Worm (Caenorhabditis elegans) whole organism, L1 larva: ENCODE measurements around the gene lnkn-1.

Experiments
- aha-1 ChIP-seq: fragments of 150-350 bp; optimal IDR thresholded peaks from 2 replicates; lab custom pipeline; 2014; ENCODE audit warnings: missing biosample characterization, missing genetic modification characterization
- ama-1 ChIP-seq: fragments of 150-350 bp; optimal IDR thresholded peaks from 2 replicates; lab custom pipeline; 2014
- egl-27 ChIP-seq, 2 experiments: fragments of 150-350 bp in 1 of 2; sonication (generic microtip); optimal IDR thresholded peaks; 3 replicates each; lab custom pipeline; 2017 to 2018; ENCODE audit warnings: missing biosample characterization in 2 of 2, missing genetic modification characterization in 2 of 2, missing genetic modification reagents in 2 of 2
- fos-1 ChIP-seq: fragments of 150-350 bp; optimal IDR thresholded peaks from 2 replicates; lab custom pipeline; 2014; ENCODE audit warnings: missing biosample characterization, missing genetic modification characterization
- hlh-17 ChIP-seq: fragments of 200-800 bp; sonication (Bioruptor generic); optimal IDR thresholded peaks from 2 replicates; lab custom pipeline; 2018; ENCODE audit warnings: missing genetic modification characterization, mild to moderate bottlenecking, missing compliant biosample characterization, moderate library complexity, borderline replicate concordance
- nhr-12 ChIP-seq: sonication (generic microtip); optimal IDR thresholded peaks from 2 replicates; lab custom pipeline; 2017; ENCODE audit warnings: missing biosample characterization, missing genetic modification characterization
- nhr-77 ChIP-seq: fragments of 150-350 bp; optimal IDR thresholded peaks from 2 replicates; lab custom pipeline; 2014; ENCODE audit warnings: missing biosample characterization, missing genetic modification characterization
- pqm-1 ChIP-seq: sonication (generic microtip); optimal IDR thresholded peaks from 3 replicates; lab custom pipeline; 2017; ENCODE audit warnings: missing biosample characterization, missing genetic modification characterization
- swsn-7 ChIP-seq: sonication (generic microtip); optimal IDR thresholded peaks from 2 replicates; lab custom pipeline; 2016; ENCODE audit warnings: missing genetic modification characterization, missing compliant biosample characterization
- unc-130 ChIP-seq: fragments of 150-350 bp; optimal IDR thresholded peaks from 2 replicates; lab custom pipeline; 2017; ENCODE audit warnings: missing biosample characterization, missing genetic modification characterization, inconsistent platforms

ce11 chrIII:8850482-8851047 is 39.5 kb upstream of the lnkn-1 start, which contains the start of gene F44E2.9:
- peak; percentile 69 for TF ChIP-seq swsn-7 (tag; lab: Kevin White, UChicago)
- TF ChIP-seq unc-130 (tag; lab: Kevin White, UChicago): peak; percentile 51
- no peak for TF ChIP-seq ama-1 (lab: Kevin White, UChicago)
- no peak for TF ChIP-seq hlh-17
- no peak for TF ChIP-seq aha-1 (tag; lab: Kevin White, UChicago)
- no peak for TF ChIP-seq pqm-1 (tag; lab: Kevin White, UChicago)
- TF ChIP-seq fos-1 (tag; lab: Kevin White, UChicago): no peak
- no peak for TF ChIP-seq nhr-12 (tag; lab: Kevin White, UChicago)
- TF ChIP-seq nhr-77 (tag; lab: Kevin White, UChicago): no peak
- no peak for TF ChIP-seq egl-27 (tag; optimal IDR thresholded peaks at IDR 0.05; lab: Kevin White, UChicago)
